Worm (Caenorhabditis elegans): ENCODE results near the gene inft-2.

Gene inft-2

DNA sequence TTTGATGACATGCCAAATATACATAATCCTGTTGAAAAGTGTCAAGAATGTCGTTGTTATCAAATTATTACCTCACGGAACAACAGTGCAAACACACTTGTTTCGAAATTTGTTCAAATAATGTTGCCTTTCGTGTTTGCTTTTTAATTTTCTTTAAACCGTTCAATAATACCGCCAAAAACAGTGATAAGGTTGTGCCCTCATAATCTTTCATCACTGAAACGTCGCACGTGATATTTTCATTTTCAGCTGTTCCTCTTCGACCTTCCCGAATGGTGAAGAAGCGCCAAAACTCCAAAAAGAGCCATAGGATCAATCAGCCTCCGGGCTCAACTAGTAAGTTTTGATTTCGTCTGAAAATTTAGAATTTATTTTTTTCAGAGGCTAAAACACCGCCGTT lies at the start of gene inft-2:
inft-2 (plus strand) TSS at position 248 of the 400 bp plus-strand sequence.
- TF ChIP-seq efl-1 (optimal IDR thresholded peaks at IDR 0.05) (no peak), efl-1 (GFP tag; optimal IDR thresholded peaks at IDR 0.05 in 1 of 2) (peak in 1 of 2 experiments; percentile 52), elt-2 (tag; optimal IDR thresholded peaks at IDR 0.05) (peak; percentile 25), isw-1 (GFP tag; IDR thresholded peaks at IDR 0.05) (no peak), lin-35 (GFP tag; optimal IDR thresholded peaks at IDR 0.05) (no peak)

DNA sequence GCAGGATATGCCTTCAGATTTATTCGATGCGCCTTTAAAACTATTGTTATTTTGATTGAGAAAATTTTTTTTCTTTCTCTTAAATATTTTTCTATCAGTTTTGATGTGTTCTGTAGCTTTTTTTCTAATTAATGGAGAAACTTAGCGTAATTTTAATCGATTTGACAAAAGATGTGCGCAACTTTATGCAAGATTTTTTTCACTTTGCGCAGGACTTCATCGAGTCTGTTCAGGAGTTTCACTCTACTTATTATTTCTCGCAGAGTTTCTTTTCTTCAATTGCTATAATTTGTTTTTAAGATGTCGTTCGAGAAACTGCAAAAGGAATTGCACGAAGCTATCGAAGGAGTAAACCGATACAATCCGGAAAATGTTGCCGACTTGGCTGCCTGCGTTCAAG lies 48.4 kb upstream of the inft-2 start, which contains the start of gene eif-3.K:
eif-3.K (plus strand) TSS at position 301 of the 400 bp plus-strand sequence.
- TF ChIP-seq C16A3.4 (tag; optimal IDR thresholded peaks at IDR 0.05) (no peak), lsy-2 (tag; optimal IDR thresholded peaks at IDR 0.05) (no peak), hpl-2 (GFP tag; optimal IDR thresholded peaks at IDR 0.05) (no peak), egl-27 (tag; optimal IDR thresholded peaks at IDR 0.05) (no peak), aha-1 (tag; optimal IDR thresholded peaks at IDR 0.05) (no peak), ztf-11 (tag; optimal IDR thresholded peaks at IDR 0.05) (no peak), mep-1 (tag; optimal IDR thresholded peaks at IDR 0.05) (no peak), ets-5 (GFP tag; IDR thresholded peaks at IDR 0.05) (no peak)

DNA sequence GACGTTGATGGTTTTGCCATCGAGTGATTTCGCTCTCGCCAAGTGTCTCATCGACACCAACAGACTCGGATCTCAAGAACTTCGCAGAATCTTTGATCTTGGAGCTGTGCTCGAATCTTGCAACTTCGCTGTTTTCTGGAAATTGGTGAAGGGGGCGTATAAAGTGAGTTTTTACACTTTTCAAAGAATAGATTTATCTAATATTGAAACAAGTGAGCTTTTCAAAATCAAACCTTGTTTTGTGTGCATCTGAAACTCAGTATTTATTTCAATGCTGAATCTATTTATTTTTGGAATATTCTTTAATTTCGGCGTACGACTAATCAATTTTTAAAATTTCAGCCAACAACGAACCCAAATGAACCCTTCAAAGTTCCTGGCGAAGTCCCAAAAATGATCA lies 47.9 kb upstream of the inft-2 start:
- TF ChIP-seq skn-1 (tag; optimal IDR thresholded peaks at IDR 0.05) = no peak
- TF ChIP-seq elt-2 (tag; optimal IDR thresholded peaks at IDR 0.05) = no peak
- no peak for TF ChIP-seq efl-1 (optimal IDR thresholded peaks at IDR 0.05)
- peak in 1 of 2 experiments; percentile 69 for TF ChIP-seq efl-1 (GFP tag; optimal IDR thresholded peaks at IDR 0.05 in 1 of 2)

DNA sequence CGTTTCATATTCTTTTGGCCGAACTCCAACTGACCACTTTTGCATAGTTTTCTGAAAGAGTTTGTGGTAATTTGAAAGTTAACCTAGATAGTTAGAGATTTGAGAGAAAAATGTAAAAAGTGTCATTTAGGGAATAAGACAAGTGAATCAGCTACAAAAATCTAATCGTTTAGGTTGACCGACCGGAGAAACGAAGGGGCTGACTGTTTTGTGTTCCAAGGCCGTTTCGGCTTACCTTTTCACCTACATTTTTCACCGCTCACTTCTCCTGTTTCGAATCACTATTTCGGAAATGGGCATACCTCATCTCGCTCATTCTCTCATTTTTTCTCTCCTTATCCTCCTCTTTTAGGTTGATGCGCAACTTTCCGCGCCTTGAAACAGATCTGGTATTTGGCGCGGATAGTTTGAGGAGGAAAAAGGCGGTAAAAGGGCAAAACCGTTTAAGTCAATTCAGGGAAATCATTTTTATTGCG lies 41.0 kb upstream of the inft-2 start, which contains the start of gene mpst-7:
mpst-7 (minus strand) TSS at position 51 of the 476 bp plus-strand sequence.
- TF ChIP-seq vab-15 (tag; optimal IDR thresholded peaks at IDR 0.05) (no peak), hlh-4 (tag; optimal IDR thresholded peaks at IDR 0.05) (no peak), unc-130 (tag; optimal IDR thresholded peaks at IDR 0.05) (no peak), unc-98 (GFP tag; IDR thresholded peaks at IDR 0.05) (no peak), ces-1 (GFP tag; optimal IDR thresholded peaks at IDR 0.05) (no peak), lin-14 (GFP tag; optimal IDR thresholded peaks at IDR 0.05) (peak; percentile 80), blmp-1 (tag; optimal IDR thresholded peaks at IDR 0.05) (peak; percentile 83), nhr-76 (tag; optimal IDR thresholded peaks at IDR 0.05) (no peak), efl-1 (optimal IDR thresholded peaks at IDR 0.05) (no peak), efl-1 (GFP tag; optimal IDR thresholded peaks at IDR 0.05 in 1 of 2) (peak in 1 of 2 experiments; percentile 65), C16A3.4 (tag; optimal IDR thresholded peaks at IDR 0.05) (no peak)

DNA sequence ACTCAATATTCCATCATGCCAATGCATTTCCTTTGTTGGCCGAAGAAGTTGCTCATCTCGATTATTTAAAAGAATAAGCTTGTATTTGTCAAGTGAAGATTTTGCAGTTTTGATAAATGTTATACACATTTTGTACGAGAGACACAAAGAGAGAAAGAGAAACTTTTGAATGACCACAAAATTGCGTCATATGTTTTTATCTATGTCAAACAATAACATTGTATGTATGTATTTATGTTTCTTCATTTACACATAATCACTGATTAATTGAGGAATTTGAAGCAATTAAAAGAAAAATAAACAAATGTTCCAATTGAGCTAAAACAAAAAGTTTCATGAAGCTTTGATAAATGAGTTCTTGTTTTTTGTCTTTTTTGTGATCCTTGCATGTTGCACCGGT lies 38.9 kb upstream of the inft-2 start, which contains the start of gene hrg-9:
hrg-9 (minus strand) TSS at position 152 of the 400 bp plus-strand sequence.
- TF ChIP-seq nhr-71 (tag; optimal IDR thresholded peaks at IDR 0.05) (peak; percentile 24), aly-2 (tag; optimal IDR thresholded peaks at IDR 0.05) (no peak), elt-2 (tag; optimal IDR thresholded peaks at IDR 0.05) (peak; percentile 47), grh-1 (GFP tag; IDR thresholded peaks at IDR 0.05) (no peak), lsy-2 (tag; optimal IDR thresholded peaks at IDR 0.05) (no peak), lin-14 (GFP tag; optimal IDR thresholded peaks at IDR 0.05) (peak; percentile 45), efl-1 (optimal IDR thresholded peaks at IDR 0.05) (no peak), efl-1 (GFP tag; optimal IDR thresholded peaks at IDR 0.05 in 1 of 2) (peak in 1 of 2 experiments; percentile 70), mep-1 (tag; optimal IDR thresholded peaks at IDR 0.05) (peak; percentile 31), blmp-1 (tag; optimal IDR thresholded peaks at IDR 0.05) (peak; percentile 9)

DNA sequence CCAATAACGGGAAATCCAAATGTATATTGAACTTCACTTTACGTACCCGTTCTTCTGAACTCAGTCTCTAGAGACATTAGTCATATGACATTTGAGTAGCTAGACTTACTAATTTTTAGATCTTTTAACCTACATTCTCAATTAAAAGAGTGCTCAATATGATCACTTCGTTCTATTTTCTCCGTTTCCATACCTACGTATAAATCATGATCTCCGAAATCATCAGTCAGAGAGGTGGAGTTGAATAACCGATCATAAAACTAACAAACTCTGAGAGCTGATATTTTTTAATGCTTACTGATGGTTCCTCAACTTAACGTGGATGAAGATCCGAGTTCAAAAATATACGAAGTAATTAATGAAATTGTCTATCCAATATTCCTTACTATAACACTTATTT lies 38.0 kb upstream of the inft-2 start, which contains the start of gene srd-35:
srd-35 (plus strand) TSS at position 301 of the 400 bp plus-strand sequence.
- TF ChIP-seq ceh-8 (GFP tag; optimal IDR thresholded peaks at IDR 0.05) (peak; percentile 23), nhr-12 (tag; optimal IDR thresholded peaks at IDR 0.05) (no peak)

DNA sequence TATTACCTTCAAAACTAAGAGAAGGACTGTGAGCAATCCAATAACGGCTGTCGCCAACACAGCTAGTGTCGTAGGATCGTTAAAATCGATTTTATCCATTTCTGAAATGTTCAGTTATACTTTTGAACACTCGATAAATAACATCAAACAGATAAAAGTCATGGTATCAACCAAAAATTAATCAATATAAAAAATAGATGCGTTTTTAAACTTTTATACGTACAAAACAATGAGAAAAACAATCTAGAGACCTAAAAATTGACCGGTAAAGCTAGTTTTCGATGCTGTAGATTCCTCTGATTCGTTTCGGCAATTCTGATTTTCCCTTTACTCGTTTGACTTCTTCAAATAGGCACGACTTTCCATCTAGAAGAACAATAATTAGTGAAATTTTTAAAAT lies 35.0 kb upstream of the inft-2 start, which contains the start of gene R186.3:
R186.3 (minus strand) TSS at position 101 of the 400 bp plus-strand sequence.
- no peak for TF ChIP-seq ceh-63 (GFP tag; optimal IDR thresholded peaks at IDR 0.05)
- TF ChIP-seq swsn-7 (tag; optimal IDR thresholded peaks at IDR 0.05) = no peak
- no peak for TF ChIP-seq snu-23 (GFP tag; optimal IDR thresholded peaks at IDR 0.05)
- TF ChIP-seq nhr-20 (tag; optimal IDR thresholded peaks at IDR 0.05) = no peak
- no peak for TF ChIP-seq fos-1 (tag; optimal IDR thresholded peaks at IDR 0.05)
- TF ChIP-seq sup-37 (GFP tag; optimal IDR thresholded peaks at IDR 0.05) = no peak
- TF ChIP-seq unc-62 (GFP tag; optimal IDR thresholded peaks at IDR 0.05) = no peak
- no peak for TF ChIP-seq unc-130 (tag; optimal IDR thresholded peaks at IDR 0.05)
- TF ChIP-seq alr-1 (tag; optimal IDR thresholded peaks at IDR 0.05; ENCODE audit: borderline replicate concordance) = no peak
- TF ChIP-seq mef-2 (tag; optimal IDR thresholded peaks at IDR 0.05) = no peak
- TF ChIP-seq dpl-1 (GFP tag; optimal IDR thresholded peaks at IDR 0.05) = no peak
- TF ChIP-seq nhr-12 (tag; optimal IDR thresholded peaks at IDR 0.05) = no peak
- no peak for TF ChIP-seq C34B4.2 (tag; optimal IDR thresholded peaks at IDR 0.05)
- TF ChIP-seq fkh-4 (tag; optimal IDR thresholded peaks at IDR 0.05; ENCODE audit: borderline replicate concordance) = no peak
- no peak for TF ChIP-seq elt-2 (tag; optimal IDR thresholded peaks at IDR 0.05)
- no peak for TF ChIP-seq vab-15 (tag; optimal IDR thresholded peaks at IDR 0.05)
- TF ChIP-seq lin-14 (GFP tag; optimal IDR thresholded peaks at IDR 0.05) = no peak

Measured in whole organism, L1 larva.